Worm (Caenorhabditis elegans) whole organism, L3 larva: ENCODE results near the gene mps-4.
A peak's percentile ranks its signal among the peaks of the same experiment; 100 is the strongest.

ENCODE experiments used
- ZK546.5 ChIP-seq: sonication (generic microtip); optimal IDR thresholded peaks from 2 replicates; lab custom pipeline; 2017; ENCODE audit warnings: missing biosample characterization, missing genetic modification characterization
- aly-2 ChIP-seq: fragments of 150-350 bp; optimal IDR thresholded peaks from 2 replicates; lab custom pipeline; 2014; ENCODE audit warnings: missing biosample characterization, missing genetic modification characterization
- ama-1 ChIP-seq: fragments of 150-350 bp; optimal IDR thresholded peaks from 2 replicates; lab custom pipeline; 2018
- ceh-16 ChIP-seq: sonication (generic microtip); optimal IDR thresholded peaks from 2 replicates; lab custom pipeline; 2017; ENCODE audit warnings: missing biosample characterization, missing genetic modification characterization
- ceh-28 ChIP-seq: fragments of 150-350 bp; optimal IDR thresholded peaks from 2 replicates; lab custom pipeline; 2014; ENCODE audit warnings: missing biosample characterization, missing genetic modification reagents, missing genetic modification characterization
- daf-12 ChIP-seq: fragments of 150-350 bp; optimal IDR thresholded peaks from 2 replicates; lab custom pipeline; 2014; ENCODE audit warnings: missing biosample characterization, missing genetic modification reagents, missing genetic modification characterization
- egl-27 ChIP-seq: sonication (generic microtip); optimal IDR thresholded peaks from 4 replicates; lab custom pipeline; 2017; ENCODE audit warnings: missing biosample characterization, missing genetic modification reagents, missing genetic modification characterization
- egl-5 ChIP-seq: fragments of 150-350 bp; optimal IDR thresholded peaks from 2 replicates; lab custom pipeline; 2017; ENCODE audit warnings: missing biosample characterization, missing genetic modification reagents, missing genetic modification characterization, inconsistent platforms
- elt-2 ChIP-seq: sonication (generic microtip); optimal IDR thresholded peaks from 2 replicates; lab custom pipeline; 2016; ENCODE audit warnings: missing genetic modification reagents, mild to moderate bottlenecking, missing genetic modification characterization, missing compliant biosample characterization
- elt-3 ChIP-seq, 3 experiments: fragments of 150-350 bp in 1 of 3; sonication (generic microtip) in 2 of 3; optimal IDR thresholded peaks; 2 replicates in 2 of 3; 4 replicates in 1 of 3; lab custom pipeline; 2014 to 2017; ENCODE audit warnings: missing biosample characterization in 3 of 3, missing genetic modification characterization in 3 of 3
- eor-1 ChIP-seq, 2 experiments: fragments of 150-350 bp; optimal IDR thresholded peaks; 2 replicates each; lab custom pipeline; 2014 to 2018; ENCODE audit warnings: missing biosample characterization in 2 of 2, missing genetic modification characterization in 2 of 2
- fkh-10 ChIP-seq: sonication (generic microtip); optimal IDR thresholded peaks from 2 replicates; lab custom pipeline; 2017; ENCODE audit warnings: missing biosample characterization, missing genetic modification reagents, missing genetic modification characterization
- fkh-2 ChIP-seq: fragments of 150-350 bp; optimal IDR thresholded peaks from 2 replicates; lab custom pipeline; 2014; ENCODE audit warnings: missing biosample characterization, missing genetic modification reagents, missing genetic modification characterization
- hmg-11 ChIP-seq: sonication (generic microtip); optimal IDR thresholded peaks from 2 replicates; lab custom pipeline; 2016; ENCODE audit warnings: missing genetic modification characterization, missing compliant biosample characterization
- jun-1 ChIP-seq: fragments of 150-350 bp; optimal IDR thresholded peaks from 2 replicates; lab custom pipeline; 2014; ENCODE audit warnings: missing biosample characterization, missing genetic modification reagents, missing genetic modification characterization
- lin-15B ChIP-seq: fragments of 150-350 bp; optimal IDR thresholded peaks from 2 replicates; lab custom pipeline; 2014; ENCODE audit warnings: missing biosample characterization, missing genetic modification characterization
- lin-39 ChIP-seq: fragments of 150-350 bp; optimal IDR thresholded peaks from 2 replicates; lab custom pipeline; 2018; ENCODE audit warnings: missing biosample characterization, missing genetic modification reagents, missing genetic modification characterization
- mdl-1 ChIP-seq: fragments of 150-350 bp; optimal IDR thresholded peaks from 2 replicates; lab custom pipeline; 2014; ENCODE audit warnings: missing biosample characterization, missing genetic modification characterization
- mml-1 ChIP-seq: fragments of 150-350 bp; sonication (generic microtip); optimal IDR thresholded peaks from 3 replicates; lab custom pipeline; 2014; ENCODE audit warnings: missing biosample characterization, missing genetic modification characterization
- nfya-1 ChIP-seq: sonication (generic microtip); optimal IDR thresholded peaks from 2 replicates; lab custom pipeline; 2017; ENCODE audit warnings: missing genetic modification characterization, mild to moderate bottlenecking, missing compliant biosample characterization, antibody characterized with exemption, moderate library complexity; ENCODE audit not compliant: insufficient read depth
- nhr-12 ChIP-seq: fragments of 150-350 bp; optimal IDR thresholded peaks from 2 replicates; lab custom pipeline; 2014; ENCODE audit warnings: missing biosample characterization, missing genetic modification characterization
- nhr-23 ChIP-seq: fragments of 150-350 bp; optimal IDR thresholded peaks from 2 replicates; lab custom pipeline; 2014; ENCODE audit warnings: missing biosample characterization, missing genetic modification reagents, missing genetic modification characterization
- nhr-237 ChIP-seq: fragments of 150-350 bp; optimal IDR thresholded peaks from 2 replicates; lab custom pipeline; 2014; ENCODE audit warnings: missing biosample characterization, missing genetic modification characterization
- nhr-25 ChIP-seq: sonication (generic microtip); optimal IDR thresholded peaks from 2 replicates; lab custom pipeline; 2017; ENCODE audit warnings: missing biosample characterization, missing genetic modification characterization
- nhr-28 ChIP-seq: fragments of 150-350 bp; optimal IDR thresholded peaks from 2 replicates; lab custom pipeline; 2014; ENCODE audit warnings: missing biosample characterization, missing genetic modification characterization
- nhr-67 ChIP-seq: fragments of 150-350 bp; optimal IDR thresholded peaks from 2 replicates; lab custom pipeline; 2014; ENCODE audit warnings: missing biosample characterization, missing genetic modification characterization
- nhr-77 ChIP-seq: fragments of 150-350 bp; optimal IDR thresholded peaks from 2 replicates; lab custom pipeline; 2014; ENCODE audit warnings: missing biosample characterization, missing genetic modification characterization
- pha-4 ChIP-seq: fragments of 150-350 bp; optimal IDR thresholded peaks from 2 replicates; lab custom pipeline; 2014; ENCODE audit warnings: missing biosample characterization, missing genetic modification reagents, missing genetic modification characterization
- pqm-1 ChIP-seq: fragments of 150-350 bp; optimal IDR thresholded peaks from 2 replicates; lab custom pipeline; 2017; ENCODE audit warnings: missing biosample characterization, missing genetic modification characterization, inconsistent platforms
- sea-2 ChIP-seq: fragments of 150-350 bp; sonication (generic microtip); optimal IDR thresholded peaks from 4 replicates; lab custom pipeline; 2014; ENCODE audit warnings: missing biosample characterization, missing genetic modification reagents, missing genetic modification characterization
- skn-1 ChIP-seq: fragments of 150-350 bp; optimal IDR thresholded peaks from 2 replicates; lab custom pipeline; 2014; ENCODE audit warnings: missing biosample characterization, missing genetic modification characterization
- snpc-4 ChIP-seq: fragments of 150-350 bp; optimal IDR thresholded peaks from 2 replicates; lab custom pipeline; 2014; ENCODE audit warnings: missing biosample characterization, missing genetic modification characterization
- tbx-2 ChIP-seq: sonication (generic microtip); optimal IDR thresholded peaks from 2 replicates; lab custom pipeline; 2016; ENCODE audit warnings: mild to moderate bottlenecking, missing genetic modification characterization, missing compliant biosample characterization
- unc-62 ChIP-seq: fragments of 150-350 bp; sonication (generic microtip); optimal IDR thresholded peaks from 4 replicates; lab custom pipeline; 2014; ENCODE audit warnings: missing biosample characterization, missing genetic modification reagents, missing genetic modification characterization

Gene mps-4

DNA sequence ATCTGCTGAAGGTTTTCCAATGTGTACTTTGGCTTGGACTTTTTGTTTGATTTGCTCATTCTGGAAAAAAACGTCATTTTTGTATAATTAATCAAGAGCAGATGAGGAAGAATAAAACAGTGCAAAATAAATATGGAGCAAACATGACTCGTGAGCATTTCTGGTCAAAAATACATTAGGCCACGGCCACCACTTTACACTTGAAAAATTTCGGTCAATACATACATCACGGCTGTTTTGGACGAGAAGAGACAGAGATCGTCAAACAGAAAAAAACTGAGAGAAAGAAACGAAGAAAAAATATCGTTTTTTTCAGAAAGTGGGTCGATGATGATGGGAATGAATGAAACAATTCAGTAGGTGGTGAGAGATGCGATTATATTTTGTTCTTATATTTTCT, 3.3 kb downstream of the mps-4 start, which contains the start of the genes F09G8.7 and crn-7:
Gene F09G8.7 (minus strand): TSS at position 60 of the 400 bp plus-strand sequence.
Gene crn-7 (plus strand): TSS at position 236 of the 400 bp plus-strand sequence.
- TF ChIP-seq snpc-4 (tag; lab: Kevin White, UChicago) (peak; percentile 26), pha-4 (tag; lab: Kevin White, UChicago) (peak; percentile 61), ama-1 (no peak), egl-27 (tag; lab: Kevin White, UChicago) (no peak), nhr-28 (no peak), nfya-1 (peak; percentile 51), ceh-16 (tag; lab: Kevin White, UChicago) (no peak), fkh-10 (GFP tag; lab: Kevin White, UChicago) (no peak), nhr-23 (peak; percentile 42), nhr-12 (tag; lab: Kevin White, UChicago) (no peak), nhr-25 (tag; lab: Kevin White, UChicago) (peak; percentile 9), mml-1 (tag; lab: Kevin White, UChicago) (no peak), lin-15B (tag; lab: Kevin White, UChicago) (peak; percentile 71)
- TF ChIP-seq, all 47 proteins: peak for 6

DNA sequence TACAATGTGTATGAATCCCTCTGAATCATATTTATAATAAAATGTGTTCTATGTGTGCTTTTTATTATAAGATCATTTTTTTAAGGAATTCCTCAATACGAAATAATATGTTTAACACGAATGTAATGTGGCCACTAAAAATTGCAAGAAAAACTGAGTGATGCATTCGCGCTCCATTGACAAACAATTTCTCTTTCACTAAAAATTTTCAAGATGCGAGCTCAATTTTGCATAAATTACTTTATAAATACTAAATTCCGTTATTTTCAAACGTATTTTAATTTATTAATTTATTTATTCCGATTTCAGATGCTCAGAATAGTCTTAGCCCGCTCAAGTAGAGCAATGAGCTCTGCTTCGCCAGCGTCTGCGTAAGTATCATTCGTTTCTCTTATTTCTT, 5.8 kb downstream of the mps-4 start, which contains the start of gene mrps-9:
Gene mrps-9 (plus strand): TSS at position 310 of the 400 bp plus-strand sequence.
- TF ChIP-seq nfya-1 (peak; percentile 3), mdl-1 (tag; lab: Kevin White, UChicago) (no peak), pha-4 (tag; lab: Kevin White, UChicago) (no peak), lin-15B (tag; lab: Kevin White, UChicago) (peak; percentile 51)

DNA sequence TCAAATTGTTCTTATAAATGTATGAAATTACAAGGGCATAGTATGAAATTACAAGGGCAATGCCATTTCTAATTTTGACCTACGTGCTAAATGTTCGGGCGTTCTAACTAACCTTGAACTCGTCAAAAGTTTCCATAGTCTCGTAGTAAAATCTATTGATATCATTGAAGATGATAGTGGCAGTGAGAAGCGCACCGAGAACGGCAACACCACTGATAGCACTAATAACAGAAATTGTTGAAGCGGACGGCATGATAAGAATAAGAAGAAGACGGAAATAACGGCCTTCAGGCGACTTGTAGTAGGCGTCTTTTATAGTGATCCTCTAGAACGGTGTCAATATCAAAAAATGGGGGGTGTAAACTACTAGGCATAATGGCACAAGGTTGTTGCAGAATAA, 8.2 kb downstream of the mps-4 start, which contains the start of gene col-91:
Gene col-91 (minus strand): TSS at position 288 of the 400 bp plus-strand sequence.
- TF ChIP-seq nhr-25 (tag; lab: Kevin White, UChicago) (peak; percentile 78), skn-1 (tag; lab: Kevin White, UChicago) (no peak), elt-3 (tag; optimal IDR thresholded peaks at IDR 0.05; lab: Kevin White, UChicago) (peak in 1 of 3 experiments; percentile 90)

ce11 chrIII:8262599-8262998, 9.0 kb downstream of the mps-4 start:
- TF ChIP-seq nhr-67 (tag; lab: Kevin White, UChicago): no peak
- TF ChIP-seq ZK546.5 (tag; lab: Kevin White, UChicago): no peak
- TF ChIP-seq ama-1: no peak
- TF ChIP-seq nhr-23: no peak
- no peak for TF ChIP-seq elt-3 (tag; optimal IDR thresholded peaks at IDR 0.05; lab: Kevin White, UChicago)
- TF ChIP-seq hmg-11: no peak
- TF ChIP-seq tbx-2: no peak
- no peak for TF ChIP-seq elt-2 (tag; lab: Kevin White, UChicago)
- TF ChIP-seq ceh-28 (tag; lab: Kevin White, UChicago): no peak
- TF ChIP-seq pqm-1: no peak
- no peak for TF ChIP-seq skn-1 (tag; lab: Kevin White, UChicago)

DNA sequence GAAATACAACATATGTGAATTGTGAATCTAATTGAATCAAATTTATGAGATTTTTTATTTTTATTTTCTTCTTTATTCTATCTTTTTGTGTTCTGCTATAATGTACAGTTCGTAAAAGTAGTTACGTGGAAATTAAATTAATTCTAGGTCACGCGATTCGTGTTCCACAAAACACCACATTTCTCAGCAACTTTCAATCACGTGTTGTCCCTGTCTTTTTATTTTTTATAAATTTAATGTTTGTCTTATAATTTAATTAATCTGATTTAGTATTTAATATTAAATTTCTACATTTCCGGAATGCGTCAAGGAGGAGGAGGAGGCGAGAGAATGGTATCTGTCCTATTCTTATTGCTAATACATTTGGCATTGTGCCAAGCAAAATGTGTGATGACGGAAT, 13.5 kb downstream of the mps-4 start, which contains the start of gene ncr-2:
Gene ncr-2 (plus strand): TSS at position 301 of the 400 bp plus-strand sequence.
- TF ChIP-seq ZK546.5 (tag; lab: Kevin White, UChicago) (no peak), nhr-23 (no peak), nhr-77 (no peak), daf-12 (no peak), hmg-11 (no peak), aly-2 (no peak), ama-1 (no peak), unc-62 (GFP tag; lab: Kevin White, UChicago) (no peak), jun-1 (tag; lab: Kevin White, UChicago) (no peak), egl-27 (tag; lab: Kevin White, UChicago) (no peak), fkh-10 (GFP tag; lab: Kevin White, UChicago) (no peak), eor-1 (tag; optimal IDR thresholded peaks at IDR 0.05; lab: Kevin White, UChicago) (no peak), fkh-2 (tag; lab: Kevin White, UChicago) (no peak), nhr-28 (no peak), nfya-1 (no peak), nhr-237 (tag; lab: Kevin White, UChicago) (no peak), pha-4 (tag; lab: Kevin White, UChicago) (no peak), nhr-67 (tag; lab: Kevin White, UChicago) (no peak)
- TF ChIP-seq, all 47 proteins: peak for 0

- TF ChIP-seq egl-5 (tag; lab: Kevin White, UChicago) (no peak), sea-2 (GFP tag; lab: Kevin White, UChicago) (no peak), lin-39 (tag; lab: Kevin White, UChicago) (peak; percentile 53)
- TF ChIP-seq, all 47 proteins: peak for 1
Measured at ce11 chrIII:8254938-8255337, 16.6 kb downstream of the mps-4 start, which contains the start of gene F09G8.5. F09G8.5 (plus strand) TSS chrIII:8254975.
